Worm (Caenorhabditis elegans) whole organism, young adult: Measurements from ENCODE around the gene T10D4.6.

ENCODE experiments used
- B0336.3 ChIP-seq: fragments of 200-800 bp; sonication (Bioruptor generic); IDR thresholded peaks from 2 replicates; pipeline ENCODE4 v1.3.6; 2022; ENCODE audit warnings: missing genetic modification characterization, missing compliant biosample characterization
- Y79H2A.3 ChIP-seq: fragments of 200-800 bp; sonication (Bioruptor generic); conservative IDR thresholded peaks from 2 replicates; pipeline ENCODE4 v1.3.6; 2022; ENCODE audit warnings: missing genetic modification reagents, missing genetic modification characterization, missing compliant biosample characterization
- cebp-1 ChIP-seq, 2 experiments: fragments of 200-800 bp in 1 of 2; sonication (Bioruptor generic) in 1 of 2; sonication (generic microtip) in 1 of 2; IDR thresholded peaks in 1 of 2; optimal IDR thresholded peaks in 1 of 2; 2 replicates each; pipeline versions ENCODE4 v1.3.6 to Lab custom; 2017 to 2022; ENCODE audit warnings: missing compliant biosample characterization in 2 of 2, missing genetic modification characterization in 2 of 2, mild to moderate bottlenecking in 1 of 2, missing genetic modification reagents in 1 of 2, moderate library complexity in 1 of 2
- lin-35 ChIP-seq, 3 experiments: fragments of 150-350 bp in 2 of 3; sonication (generic microtip) in 1 of 3; optimal IDR thresholded peaks; 2 replicates each; lab custom pipeline; 2014 to 2018; ENCODE audit warnings: missing biosample characterization in 3 of 3, missing genetic modification characterization in 3 of 3, missing genetic modification reagents in 3 of 3
- mcd-1 ChIP-seq: fragments of 200-800 bp; sonication (Bioruptor generic); IDR thresholded peaks from 2 replicates; pipeline ENCODE4 v1.3.6; 2022; ENCODE audit warnings: missing genetic modification reagents, missing genetic modification characterization, missing compliant biosample characterization
- nfya-1 ChIP-seq: sonication (generic microtip); optimal IDR thresholded peaks from 2 replicates; lab custom pipeline; 2017; ENCODE audit warnings: antibody characterized with exemption, missing compliant biosample characterization, missing genetic modification characterization, borderline replicate concordance; ENCODE audit not compliant: insufficient read depth
- nhr-179 ChIP-seq: sonication (generic microtip); optimal IDR thresholded peaks from 2 replicates; lab custom pipeline; 2016; ENCODE audit warnings: mild to moderate bottlenecking, missing genetic modification characterization, missing compliant biosample characterization
- pha-4 ChIP-seq: fragments of 150-350 bp; sonication (generic microtip); optimal IDR thresholded peaks from 2 replicates; lab custom pipeline; 2014; ENCODE audit warnings: missing biosample characterization, missing genetic modification reagents, missing genetic modification characterization
- snpc-1.3 ChIP-seq: sonication (generic microtip); optimal IDR thresholded peaks from 2 replicates; lab custom pipeline; 2017; ENCODE audit warnings: missing genetic modification characterization, mild to moderate bottlenecking, missing compliant biosample characterization, antibody characterized with exemption, moderate library complexity, missing genotype, missing genetic modification reagents; ENCODE audit not compliant: insufficient read depth
- unc-130 ChIP-seq: sonication (generic microtip); optimal IDR thresholded peaks from 2 replicates; lab custom pipeline; 2016; ENCODE audit warnings: missing genetic modification reagents, missing genetic modification characterization, missing compliant biosample characterization

- TF ChIP-seq unc-130 (GFP tag; lab: Kevin White, UChicago) (no peak), cebp-1 (GFP tag; IDR thresholded peaks at IDR 0.05; lab: Robert Waterston, UW) (no peak), cebp-1 (tag; optimal IDR thresholded peaks at IDR 0.05; lab: Kevin White, UChicago) (no peak), nhr-179 (tag; lab: Kevin White, UChicago) (no peak), mcd-1 (GFP tag; lab: Robert Waterston, UW) (no peak), lin-35 (GFP tag; optimal IDR thresholded peaks at IDR 0.05; lab: Kevin White, UChicago) (no peak), Y79H2A.3 (no peak), nfya-1 (tag; lab: Kevin White, UChicago) (no peak), snpc-1.3 (no peak), pha-4 (no peak), B0336.3 (GFP tag; lab: Robert Waterston, UW) (no peak)
These were observed 18.6 kb upstream of the T10D4.6 start, which contains the start of gene srg-24 for ce11 chrII:3100546-3100945.
